Worm (Caenorhabditis elegans) whole organism, mixed stage, embryonic: ENCODE measurements around the gene C31B8.7.

Source experiments
- M03D4.4 ChIP-seq: sonication (generic microtip); optimal IDR thresholded peaks from 2 replicates; lab custom pipeline; 2017; ENCODE audit warnings: mild to moderate bottlenecking, missing genetic modification characterization, missing compliant biosample characterization
- bed-3 ChIP-seq: fragments of 200-800 bp; sonication (Bioruptor generic); optimal IDR thresholded peaks from 3 replicates; lab custom pipeline; 2018; ENCODE audit warnings: mild to moderate bottlenecking, missing genetic modification characterization, moderate library complexity, missing compliant biosample characterization
- ceh-39 ChIP-seq: fragments of 150-350 bp; optimal IDR thresholded peaks from 2 replicates; lab custom pipeline; 2014; ENCODE audit warnings: missing biosample characterization, missing genetic modification characterization
- ceh-43 ChIP-seq: fragments of 200-800 bp; sonication (Bioruptor generic); optimal IDR thresholded peaks from 2 replicates; lab custom pipeline; 2018; ENCODE audit warnings: mild to moderate bottlenecking, missing genetic modification characterization, moderate library complexity, missing compliant biosample characterization
- ces-1 ChIP-seq: fragments of 150-350 bp; optimal IDR thresholded peaks from 2 replicates; lab custom pipeline; 2014; ENCODE audit warnings: missing biosample characterization, missing genetic modification reagents, missing genetic modification characterization
- cnd-1 ChIP-seq: fragments of 200-800 bp; sonication (Bioruptor generic); optimal IDR thresholded peaks from 2 replicates; lab custom pipeline; 2018; ENCODE audit warnings: mild to moderate bottlenecking, missing genetic modification characterization, missing compliant biosample characterization
- drap-1 ChIP-seq: fragments of 200-800 bp; sonication (Bioruptor generic); optimal IDR thresholded peaks from 3 replicates; lab custom pipeline; 2018; ENCODE audit warnings: mild to moderate bottlenecking, missing genetic modification characterization, missing compliant biosample characterization
- elt-1 ChIP-seq: sonication (generic microtip); optimal IDR thresholded peaks from 2 replicates; lab custom pipeline; 2017; ENCODE audit warnings: missing genetic modification characterization, mild to moderate bottlenecking, missing compliant biosample characterization, antibody characterized with exemption, moderate library complexity, borderline replicate concordance; ENCODE audit not compliant: insufficient read depth
- elt-3 ChIP-seq: fragments of 150-350 bp; optimal IDR thresholded peaks from 2 replicates; lab custom pipeline; 2014; ENCODE audit warnings: missing biosample characterization, missing genetic modification characterization
- flh-1 ChIP-seq: fragments of 200-800 bp; sonication (Bioruptor generic); optimal IDR thresholded peaks from 2 replicates; lab custom pipeline; 2018; ENCODE audit warnings: mild to moderate bottlenecking, missing genetic modification characterization, moderate library complexity, missing compliant biosample characterization
- ham-2 ChIP-seq: fragments of 200-800 bp; sonication (Bioruptor generic); optimal IDR thresholded peaks from 2 replicates; lab custom pipeline; 2018; ENCODE audit warnings: mild to moderate bottlenecking, missing genetic modification characterization, missing compliant biosample characterization
- lin-13 ChIP-seq: fragments of 150-350 bp; optimal IDR thresholded peaks from 2 replicates; lab custom pipeline; 2014; ENCODE audit warnings: missing biosample characterization, missing genetic modification characterization
- lin-32 ChIP-seq: fragments of 200-800 bp; sonication (Bioruptor generic); optimal IDR thresholded peaks from 2 replicates; lab custom pipeline; 2018; ENCODE audit warnings: mild to moderate bottlenecking, missing genetic modification characterization, missing compliant biosample characterization
- lsy-2 ChIP-seq: fragments of 150-350 bp; optimal IDR thresholded peaks from 2 replicates; lab custom pipeline; 2014; ENCODE audit warnings: missing biosample characterization, missing genetic modification characterization
- mab-5 ChIP-seq: fragments of 150-350 bp; optimal IDR thresholded peaks from 2 replicates; lab custom pipeline; 2014; ENCODE audit warnings: missing biosample characterization, missing genetic modification characterization
- mep-1 ChIP-seq: fragments of 150-350 bp; optimal IDR thresholded peaks from 2 replicates; lab custom pipeline; 2017; ENCODE audit warnings: missing biosample characterization, missing genetic modification reagents, missing genetic modification characterization, inconsistent platforms
- mls-2 ChIP-seq: sonication (generic microtip); optimal IDR thresholded peaks from 2 replicates; lab custom pipeline; 2016; ENCODE audit warnings: mild to moderate bottlenecking, missing genetic modification characterization, moderate library complexity, missing compliant biosample characterization
- nhr-12 ChIP-seq: fragments of 150-350 bp; optimal IDR thresholded peaks from 2 replicates; lab custom pipeline; 2014; ENCODE audit warnings: missing biosample characterization, missing genetic modification characterization
- nhr-2 ChIP-seq: fragments of 150-350 bp; optimal IDR thresholded peaks from 2 replicates; lab custom pipeline; 2014; ENCODE audit warnings: missing biosample characterization, missing genetic modification characterization
- nhr-237 ChIP-seq: fragments of 150-350 bp; optimal IDR thresholded peaks from 2 replicates; lab custom pipeline; 2014; ENCODE audit warnings: missing biosample characterization, missing genetic modification characterization
- nhr-28 ChIP-seq: fragments of 150-350 bp; optimal IDR thresholded peaks from 2 replicates; lab custom pipeline; 2014; ENCODE audit warnings: missing biosample characterization, missing genetic modification characterization
- nhr-76 ChIP-seq: sonication (generic microtip); optimal IDR thresholded peaks from 2 replicates; lab custom pipeline; 2017; ENCODE audit warnings: missing biosample characterization, missing genetic modification characterization
- pha-4 ChIP-seq: fragments of 150-350 bp; optimal IDR thresholded peaks from 2 replicates; lab custom pipeline; 2018; ENCODE audit warnings: missing biosample characterization, missing genetic modification reagents, missing genetic modification characterization
- sem-2 ChIP-seq: fragments of 200-800 bp; sonication (Bioruptor generic); optimal IDR thresholded peaks from 2 replicates; lab custom pipeline; 2018; ENCODE audit warnings: mild to moderate bottlenecking, missing genetic modification characterization, missing compliant biosample characterization
- snpc-4 ChIP-seq: fragments of 150-350 bp; optimal IDR thresholded peaks from 2 replicates; lab custom pipeline; 2014; ENCODE audit warnings: missing biosample characterization, missing genetic modification characterization
- sptf-1 ChIP-seq: sonication (generic microtip); optimal IDR thresholded peaks from 2 replicates; lab custom pipeline; 2017; ENCODE audit warnings: mild to moderate bottlenecking, missing genetic modification characterization, moderate library complexity, missing compliant biosample characterization
- tbx-8 ChIP-seq: fragments of 200-800 bp; sonication (Bioruptor generic); optimal IDR thresholded peaks from 2 replicates; lab custom pipeline; 2018; ENCODE audit warnings: mild to moderate bottlenecking, missing genetic modification characterization, moderate library complexity, missing compliant biosample characterization
- unc-120 ChIP-seq: sonication (generic microtip); optimal IDR thresholded peaks from 2 replicates; lab custom pipeline; 2017; ENCODE audit warnings: missing genetic modification characterization, missing compliant biosample characterization; ENCODE audit not compliant: poor library complexity, severe bottlenecking
- unc-39 ChIP-seq: fragments of 150-350 bp; optimal IDR thresholded peaks from 2 replicates; lab custom pipeline; 2014; ENCODE audit warnings: missing biosample characterization, missing genetic modification characterization
- unc-62 ChIP-seq: fragments of 150-350 bp; optimal IDR thresholded peaks from 2 replicates; lab custom pipeline; 2014; ENCODE audit warnings: missing biosample characterization, missing genetic modification reagents, missing genetic modification characterization
- zip-8 ChIP-seq: fragments of 150-350 bp; optimal IDR thresholded peaks from 2 replicates; lab custom pipeline; 2014; ENCODE audit warnings: missing biosample characterization, missing genetic modification characterization
- ztf-11 ChIP-seq: fragments of 150-350 bp; optimal IDR thresholded peaks from 2 replicates; lab custom pipeline; 2014; ENCODE audit warnings: missing biosample characterization, missing genetic modification characterization

Gene C31B8.7

DNA sequence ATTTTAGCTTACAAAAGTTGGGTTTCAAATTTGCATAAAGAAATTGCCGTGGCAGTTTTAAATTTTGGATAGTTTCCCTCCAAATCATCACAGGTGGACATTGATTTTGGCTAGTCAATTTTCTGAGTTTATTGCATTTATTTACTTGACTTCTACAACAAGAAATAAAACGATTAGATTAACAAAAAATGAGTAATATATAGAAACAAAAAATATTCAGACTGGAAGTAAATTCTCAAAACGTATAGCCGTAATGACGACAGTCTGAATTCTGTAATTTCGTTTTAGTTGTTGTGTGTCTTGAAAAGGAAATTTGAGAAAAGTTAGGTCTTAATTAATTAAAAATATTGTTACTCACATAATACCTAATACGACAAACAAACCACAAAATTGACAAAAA lies 35.4 kb upstream of the C31B8.7 start, which contains the start of gene srw-141:
srw-141 (minus strand) TSS at position 101 of the 400 bp plus-strand sequence.
- no peak for TF ChIP-seq tbx-8
- TF ChIP-seq nhr-28 (tag; lab: Kevin White, UChicago): no peak
- no peak for TF ChIP-seq ceh-39 (tag; lab: Kevin White, UChicago)
- TF ChIP-seq cnd-1 (tag; lab: Kevin White, UChicago): no peak
- TF ChIP-seq unc-120 (tag; lab: Kevin White, UChicago): no peak
- no peak for TF ChIP-seq M03D4.4 (tag; lab: Kevin White, UChicago)
- no peak for TF ChIP-seq ham-2
- TF ChIP-seq zip-8 (tag; lab: Kevin White, UChicago): no peak
- TF ChIP-seq sem-2 (GFP tag; lab: Kevin White, UChicago): no peak
- TF ChIP-seq, all 35 proteins: peak for 0

DNA sequence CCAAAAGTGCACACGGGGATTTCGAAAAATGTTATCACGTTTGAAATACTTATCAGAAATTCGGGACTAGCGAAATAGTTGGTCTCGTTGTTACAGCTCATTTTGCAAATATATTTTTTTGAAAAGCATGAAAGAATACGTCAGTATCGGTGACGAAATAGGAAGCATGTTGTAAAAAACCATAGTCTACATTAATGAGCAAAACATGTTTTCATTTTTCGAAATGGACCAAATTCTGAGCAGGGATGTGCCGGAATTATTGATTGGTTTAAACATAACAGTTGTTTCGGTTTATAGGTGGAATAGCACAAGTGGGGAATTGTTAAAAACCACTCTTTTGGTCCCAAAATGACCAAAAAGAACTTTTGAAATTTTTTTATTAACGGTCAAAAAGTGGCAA lies 30.9 kb upstream of the C31B8.7 start, which contains the start of gene srh-247:
srh-247 (minus strand) TSS at position 101 of the 400 bp plus-strand sequence.
- TF ChIP-seq drap-1 (GFP tag; lab: Kevin White, UChicago) (no peak), M03D4.4 (tag; lab: Kevin White, UChicago) (no peak), ces-1 (GFP tag; lab: Kevin White, UChicago) (no peak), nhr-28 (tag; lab: Kevin White, UChicago) (no peak), pha-4 (tag; lab: Kevin White, UChicago) (no peak), nhr-237 (tag; lab: Kevin White, UChicago) (no peak), nhr-2 (tag; lab: Kevin White, UChicago) (no peak), lin-13 (tag; lab: Kevin White, UChicago) (no peak), bed-3 (GFP tag; lab: Kevin White, UChicago) (no peak), tbx-8 (no peak), ztf-11 (no peak), unc-62 (GFP tag; lab: Kevin White, UChicago) (no peak), mls-2 (tag; lab: Kevin White, UChicago) (no peak), ceh-43 (GFP tag; lab: Kevin White, UChicago) (no peak), nhr-12 (tag; lab: Kevin White, UChicago) (no peak), flh-1 (GFP tag; lab: Kevin White, UChicago) (no peak), elt-1 (tag; lab: Kevin White, UChicago) (no peak)
- TF ChIP-seq, all 35 proteins: peak for 0

- no peak for TF ChIP-seq lin-32
- no peak for TF ChIP-seq bed-3 (GFP tag; lab: Kevin White, UChicago)
- TF ChIP-seq lsy-2 (tag; lab: Kevin White, UChicago): no peak
- TF ChIP-seq unc-62 (GFP tag; lab: Kevin White, UChicago): no peak
- TF ChIP-seq nhr-12 (tag; lab: Kevin White, UChicago): no peak
- TF ChIP-seq unc-39: no peak
- TF ChIP-seq elt-3 (tag; lab: Kevin White, UChicago): no peak
- TF ChIP-seq snpc-4 (tag; lab: Kevin White, UChicago): no peak
- no peak for TF ChIP-seq nhr-76 (tag; lab: Kevin White, UChicago)
Observed at ce11 chrV:2931252-2931651, 28.1 kb upstream of the C31B8.7 start, which contains the start of gene C31B8.1. Gene C31B8.1 (plus strand): TSS chrV:2931552.

- no peak for TF ChIP-seq elt-1 (tag; lab: Kevin White, UChicago)
- no peak for TF ChIP-seq mab-5 (tag; lab: Kevin White, UChicago)
- no peak for TF ChIP-seq unc-39
- TF ChIP-seq lin-13 (tag; lab: Kevin White, UChicago): no peak
- TF ChIP-seq nhr-28 (tag; lab: Kevin White, UChicago): no peak
- TF ChIP-seq, all 35 proteins: peak for 0
Observed at ce11 chrV:2929753-2930152, 26.6 kb upstream of the C31B8.7 start, which contains the start of gene C31B8.16. Gene C31B8.16 (plus strand): TSS chrV:2930053.

DNA sequence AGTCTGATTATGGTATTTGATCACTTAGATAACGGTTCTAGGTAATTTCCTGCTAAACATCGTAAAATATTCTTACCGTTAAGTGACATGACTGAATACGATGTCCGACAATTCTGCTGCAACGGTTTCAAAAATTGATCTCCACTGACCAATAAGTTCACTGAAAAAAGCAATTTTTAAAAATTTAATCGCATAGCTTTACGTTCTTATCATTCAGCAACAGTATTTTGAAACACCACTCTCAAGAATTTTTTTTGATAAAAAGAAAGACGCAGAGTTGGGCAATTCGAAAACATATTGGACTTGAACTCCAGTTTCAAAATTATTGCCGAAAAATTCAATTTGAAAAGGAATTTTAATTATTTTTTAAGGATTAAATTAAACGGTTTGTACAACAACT lies 24.4 kb upstream of the C31B8.7 start, which contains the start of gene C31B8.12:
C31B8.12 (minus strand) TSS at position 101 of the 400 bp plus-strand sequence.
- TF ChIP-seq ham-2: no peak
- no peak for TF ChIP-seq sptf-1
- no peak for TF ChIP-seq mep-1 (tag; lab: Kevin White, UChicago)
- no peak for TF ChIP-seq drap-1 (GFP tag; lab: Kevin White, UChicago)
